Fruit fly (Drosophila melanogaster) whole organism, embryonic: ENCODE data around the gene dah.

ENCODE experiments used
- Abd-B ChIP-seq: fragments of 200-800 bp; sonication (Bioruptor generic); optimal IDR thresholded peaks from 2 replicates; lab custom pipeline; 2018; ENCODE audit warnings: missing biosample characterization, mild to moderate bottlenecking, missing genetic modification characterization, moderate library complexity
- Adf1 ChIP-seq: fragments of 200-800 bp; sonication (Bioruptor generic); IDR thresholded peaks from 2 replicates; pipeline ENCODE4 v1.3.6; 2022; ENCODE audit warnings: missing biosample characterization, missing genetic modification characterization
- CG10462 ChIP-seq: fragments of 200-800 bp; sonication (Bioruptor generic); optimal IDR thresholded peaks from 2 replicates; lab custom pipeline; 2016; ENCODE audit warnings: missing biosample characterization, missing genetic modification characterization
- CG10654 ChIP-seq: fragments of 200-800 bp; sonication (Bioruptor generic); optimal IDR thresholded peaks from 2 replicates; lab custom pipeline; 2016; ENCODE audit warnings: missing biosample characterization, missing genetic modification characterization
- CG11696 ChIP-seq: fragments of 200-800 bp; sonication (Bioruptor generic); IDR thresholded peaks from 2 replicates; pipeline ENCODE4 v1.3.6; 2022; ENCODE audit warnings: missing biosample characterization, missing genetic modification characterization
- CG11723 ChIP-seq: fragments of 200-800 bp; sonication (Bioruptor generic); optimal IDR thresholded peaks from 2 replicates; lab custom pipeline; 2017; ENCODE audit warnings: missing biosample characterization, mild to moderate bottlenecking, missing genetic modification characterization
- CG12299 ChIP-seq: fragments of 200-800 bp; sonication (Bioruptor generic); optimal IDR thresholded peaks from 2 replicates; lab custom pipeline; 2018; ENCODE audit warnings: missing biosample characterization, mild to moderate bottlenecking, missing genetic modification characterization
- CG15696 ChIP-seq: fragments of 200-800 bp; sonication (Bioruptor generic); optimal IDR thresholded peaks from 2 replicates; lab custom pipeline; 2019; ENCODE audit warnings: missing biosample characterization, mild to moderate bottlenecking, missing genetic modification characterization, moderate library complexity
- CG1647 ChIP-seq: fragments of 200-800 bp; sonication (Bioruptor generic); optimal IDR thresholded peaks from 3 replicates; lab custom pipeline; 2016; ENCODE audit warnings: missing biosample characterization, missing genetic modification characterization
- CG1832 ChIP-seq: fragments of 200-800 bp; sonication (Bioruptor generic); optimal IDR thresholded peaks from 2 replicates; lab custom pipeline; 2017; ENCODE audit warnings: missing biosample characterization, mild to moderate bottlenecking, missing genetic modification characterization, inconsistent platforms
- CG18599 ChIP-seq: fragments of 200-800 bp; sonication (Bioruptor generic); optimal IDR thresholded peaks from 3 replicates; lab custom pipeline; 2017; ENCODE audit warnings: missing biosample characterization, missing genetic modification characterization, mild to moderate bottlenecking, moderate library complexity, missing genetic modification reagents
- CG4617 ChIP-seq: fragments of 200-800 bp; sonication (Bioruptor generic); optimal IDR thresholded peaks from 3 replicates; lab custom pipeline; 2016; ENCODE audit warnings: missing biosample characterization, missing genetic modification characterization, borderline replicate concordance
- CG6765 ChIP-seq: fragments of 200-800 bp; sonication (Bioruptor generic); optimal IDR thresholded peaks from 3 replicates; lab custom pipeline; 2017; ENCODE audit warnings: missing biosample characterization, mild to moderate bottlenecking, missing genetic modification characterization
- CG6813 ChIP-seq: fragments of 200-800 bp; sonication (Bioruptor generic); optimal IDR thresholded peaks from 2 replicates; lab custom pipeline; 2017; ENCODE audit warnings: missing biosample characterization, missing genetic modification characterization, mild to moderate bottlenecking, moderate library complexity, missing genetic modification reagents
- CG7372 ChIP-seq: fragments of 200-800 bp; sonication (Bioruptor generic); IDR thresholded peaks from 2 replicates; pipeline ENCODE4 v1.3.6; 2022; ENCODE audit warnings: missing biosample characterization, missing genetic modification characterization
- CG7745 ChIP-seq: fragments of 200-800 bp; sonication (Bioruptor generic); optimal IDR thresholded peaks from 2 replicates; lab custom pipeline; 2018; ENCODE audit warnings: missing biosample characterization, mild to moderate bottlenecking, missing genetic modification characterization, moderate library complexity
- CG8924 ChIP-seq: fragments of 200-800 bp; optimal IDR thresholded peaks from 3 replicates; lab custom pipeline; 2019; ENCODE audit warnings: missing biosample characterization, mild to moderate bottlenecking, missing genetic modification characterization, moderate library complexity
- CG9215 ChIP-seq: fragments of 200-800 bp; sonication (Bioruptor generic); IDR thresholded peaks from 2 replicates; pipeline ENCODE4 v1.3.6; 2022; ENCODE audit warnings: missing biosample characterization, missing genetic modification characterization
- CHES-1-like ChIP-seq: fragments of 200-800 bp; sonication (Bioruptor generic); optimal IDR thresholded peaks from 2 replicates; lab custom pipeline; 2016; ENCODE audit warnings: missing biosample characterization, missing genetic modification characterization
- Camta ChIP-seq: fragments of 200-800 bp; sonication (Bioruptor generic); optimal IDR thresholded peaks from 2 replicates; lab custom pipeline; 2016; ENCODE audit warnings: missing biosample characterization, missing genetic modification characterization
- Ets65A ChIP-seq: fragments of 200-800 bp; sonication (Bioruptor generic); peaks from one replicate; lab custom pipeline; 2016; ENCODE audit warnings: missing biosample characterization, missing genetic modification characterization
- Fer2 ChIP-seq: fragments of 200-800 bp; sonication (Bioruptor generic); optimal IDR thresholded peaks from 2 replicates; lab custom pipeline; 2018; ENCODE audit warnings: missing biosample characterization, mild to moderate bottlenecking, missing genetic modification characterization, moderate library complexity
- Hmr ChIP-seq: fragments of 200-800 bp; sonication (Bioruptor generic); optimal IDR thresholded peaks from 3 replicates; lab custom pipeline; 2017; ENCODE audit warnings: mild to moderate bottlenecking, missing biosample characterization, missing genetic modification reagents, missing genetic modification characterization
- Hr3 ChIP-seq: fragments of 200-800 bp; sonication (Bioruptor generic); optimal IDR thresholded peaks from 3 replicates; lab custom pipeline; 2016; ENCODE audit warnings: missing biosample characterization, missing genetic modification characterization
- Hr78 ChIP-seq, 2 experiments: fragments of 200-800 bp in 1 of 2; fragments of >200 bp in 1 of 2; sonication (Bioruptor generic) in 1 of 2; optimal IDR thresholded peaks; 2 replicates each; lab custom pipeline; 2017 to 2019; ENCODE audit warnings: missing biosample characterization in 2 of 2, missing genetic modification characterization in 2 of 2, mild to moderate bottlenecking in 1 of 2, moderate library complexity in 1 of 2
- Max ChIP-seq: fragments of 200-800 bp; sonication (Bioruptor generic); optimal IDR thresholded peaks from 2 replicates; lab custom pipeline; 2016; ENCODE audit warnings: missing biosample characterization, mild to moderate bottlenecking, missing genetic modification characterization
- Pdp1 ChIP-seq, 2 experiments: fragments of 200-800 bp; sonication (Bioruptor generic); optimal IDR thresholded peaks; 3 replicates each; lab custom pipeline; 2016; ENCODE audit warnings: missing biosample characterization in 2 of 2, missing genetic modification characterization in 2 of 2, mild to moderate bottlenecking in 1 of 2, moderate library complexity in 1 of 2
- Six4 ChIP-seq: fragments of 200-800 bp; sonication (Bioruptor generic); optimal IDR thresholded peaks from 2 replicates; lab custom pipeline; 2016; ENCODE audit warnings: missing biosample characterization, missing genetic modification characterization
- Sox100B ChIP-seq: fragments of 200-800 bp; sonication (Bioruptor generic); optimal IDR thresholded peaks from 3 replicates; lab custom pipeline; 2018; ENCODE audit warnings: missing biosample characterization, mild to moderate bottlenecking, missing genetic modification characterization
- aop ChIP-seq: fragments of 200-800 bp; sonication (Bioruptor generic); IDR thresholded peaks from 2 replicates; pipeline ENCODE4 v1.3.6; 2022; ENCODE audit warnings: missing biosample characterization, missing genetic modification characterization
- bowl ChIP-seq: fragments of 200-800 bp; sonication (Bioruptor generic); IDR thresholded peaks from 2 replicates; pipeline ENCODE4 v1.3.6; 2022; ENCODE audit warnings: missing biosample characterization, missing genetic modification characterization
- btn ChIP-seq: fragments of 200-800 bp; sonication (Bioruptor generic); optimal IDR thresholded peaks from 2 replicates; lab custom pipeline; 2016; ENCODE audit warnings: missing biosample characterization, missing genetic modification characterization
- cg ChIP-seq: fragments of 200-800 bp; sonication (Bioruptor generic); optimal IDR thresholded peaks from 3 replicates; lab custom pipeline; 2019; ENCODE audit warnings: missing biosample characterization, mild to moderate bottlenecking, missing genetic modification characterization, moderate library complexity
- chinmo ChIP-seq: fragments of 200-800 bp; sonication (Bioruptor generic); IDR thresholded peaks from 4 replicates; pipeline ENCODE4 v1.3.6; 2022; ENCODE audit warnings: missing biosample characterization, missing genetic modification characterization; ENCODE audit not compliant: partially characterized antibody
- gcm ChIP-seq: fragments of 200-800 bp; sonication (Bioruptor generic); optimal IDR thresholded peaks from 2 replicates; lab custom pipeline; 2019; ENCODE audit warnings: missing biosample characterization, mild to moderate bottlenecking, missing genetic modification characterization, moderate library complexity
- gro ChIP-seq: fragments of 200-800 bp; sonication (Bioruptor generic); optimal IDR thresholded peaks from 2 replicates; lab custom pipeline; 2016; ENCODE audit warnings: missing biosample characterization, missing genetic modification characterization
- her ChIP-seq: fragments of 200-800 bp; sonication (Bioruptor generic); optimal IDR thresholded peaks from 2 replicates; lab custom pipeline; 2016; ENCODE audit warnings: missing biosample characterization, missing genetic modification characterization
- jigr1 ChIP-seq: fragments of 200-800 bp; sonication (Bioruptor generic); IDR thresholded peaks from 3 replicates; pipeline ENCODE4 v1.3.6; 2022; ENCODE audit warnings: missing biosample characterization, missing genetic modification characterization
- lola ChIP-seq, 3 experiments: fragments of >200 bp in 2 of 3; fragments of 200-800 bp in 1 of 3; sonication (Bioruptor generic) in 1 of 3; optimal IDR thresholded peaks; 2 replicates each; lab custom pipeline; 2017 to 2019; ENCODE audit warnings: missing biosample characterization in 3 of 3, missing genetic modification characterization in 3 of 3, mild to moderate bottlenecking in 1 of 3, moderate library complexity in 1 of 3
- odd ChIP-seq: fragments of 200-800 bp; sonication (Bioruptor generic); optimal IDR thresholded peaks from 2 replicates; lab custom pipeline; 2017; ENCODE audit warnings: missing biosample characterization, mild to moderate bottlenecking, missing genetic modification characterization
- peb ChIP-seq: fragments of 200-800 bp; sonication (Bioruptor generic); IDR thresholded peaks from 2 replicates; pipeline ENCODE4 v1.3.6; 2022; ENCODE audit warnings: missing biosample characterization, missing genetic modification characterization
- pfk ChIP-seq: fragments of 200-800 bp; sonication (Bioruptor generic); optimal IDR thresholded peaks from 2 replicates; lab custom pipeline; 2018; ENCODE audit warnings: missing biosample characterization, mild to moderate bottlenecking, missing genetic modification characterization, moderate library complexity
- row ChIP-seq: fragments of 200-800 bp; sonication (Bioruptor generic); IDR thresholded peaks from 3 replicates; pipeline ENCODE4 v1.3.6; 2022; ENCODE audit warnings: missing biosample characterization, missing genetic modification characterization
- run ChIP-seq: fragments of 200-800 bp; sonication (Bioruptor generic); optimal IDR thresholded peaks from 3 replicates; lab custom pipeline; 2018; ENCODE audit warnings: missing biosample characterization, mild to moderate bottlenecking, missing genetic modification characterization
- slp2 ChIP-seq: fragments of 200-800 bp; sonication (Bioruptor generic); optimal IDR thresholded peaks from 2 replicates; lab custom pipeline; 2016; ENCODE audit warnings: missing biosample characterization, missing genetic modification characterization
- ssp ChIP-seq: fragments of 200-800 bp; sonication (Bioruptor generic); IDR thresholded peaks from 2 replicates; pipeline ENCODE4 v1.3.6; 2022; ENCODE audit warnings: missing biosample characterization, missing genetic modification characterization
- tup ChIP-seq: fragments of 200-800 bp; sonication (Bioruptor generic); optimal IDR thresholded peaks from 2 replicates; lab custom pipeline; 2016; ENCODE audit warnings: missing biosample characterization, mild to moderate bottlenecking, missing genetic modification characterization, moderate library complexity
- tx ChIP-seq: fragments of 200-800 bp; sonication (Bioruptor generic); optimal IDR thresholded peaks from 2 replicates; lab custom pipeline; 2016; ENCODE audit warnings: missing biosample characterization, missing genetic modification characterization
- wdn ChIP-seq: fragments of 200-800 bp; sonication (Bioruptor generic); IDR thresholded peaks from 2 replicates; pipeline ENCODE4 v1.3.6; 2022; ENCODE audit warnings: missing biosample characterization, missing genetic modification characterization
- z ChIP-seq: fragments of 200-800 bp; sonication (Bioruptor generic); IDR thresholded peaks from 3 replicates; pipeline ENCODE4 v1.3.6; 2022; ENCODE audit warnings: missing biosample characterization, missing genetic modification characterization

Gene dah

DNA sequence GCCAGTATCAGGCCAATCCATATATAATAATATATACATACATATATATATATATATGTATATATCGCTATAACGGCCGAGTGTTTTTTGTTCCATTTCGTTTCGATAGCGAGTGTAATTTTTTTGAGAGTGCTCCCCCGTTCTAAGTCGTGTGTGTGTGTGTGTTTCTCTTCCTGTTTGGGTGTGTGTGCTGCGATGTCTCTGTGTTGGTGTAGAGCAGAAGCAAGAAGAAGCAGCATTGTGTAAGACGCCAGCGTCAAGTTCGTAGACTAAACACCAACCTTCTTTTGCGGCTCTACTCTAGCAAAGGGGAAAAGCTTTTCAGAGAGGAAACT lies 30.2 kb upstream of the dah start:
- TF ChIP-seq wdn (GFP tag; lab: Robert Waterston, UW) (no peak), pfk (GFP tag; lab: Kevin White, UChicago) (peak; percentile 84), CG8924 (tag; lab: Kevin White, UChicago) (no peak), z (GFP tag; lab: Robert Waterston, UW) (peak; percentile 87), Abd-B (GFP tag; lab: Kevin White, UChicago) (no peak), Pdp1 (GFP tag; optimal IDR thresholded peaks at IDR 0.05; lab: Kevin White, UChicago) (peak in 1 of 2 experiments; percentile 94), slp2 (no peak), btn (GFP tag; lab: Kevin White, UChicago) (no peak), Camta (GFP tag; lab: Kevin White, UChicago) (no peak), CG1832 (GFP tag; lab: Kevin White, UChicago) (no peak), peb (GFP tag; lab: Robert Waterston, UW) (no peak), CG11723 (GFP tag; lab: Kevin White, UChicago) (no peak), odd (GFP tag; lab: Kevin White, UChicago) (no peak), CG11696 (no peak), lola (GFP tag; optimal IDR thresholded peaks at IDR 0.05; lab: Kevin White, UChicago) (peak in 1 of 3 experiments; percentile 61), run (no peak), chinmo (GFP tag; lab: Robert Waterston, UW) (0 out of 4 replicates have a peak, but pooled peaks have one; percentile 7), Adf1 (GFP tag; lab: Robert Waterston, UW) (peak; percentile 82), Ets65A (GFP tag; lab: Kevin White, UChicago) (no peak), cg (GFP tag; lab: Kevin White, UChicago) (peak; percentile 86), aop (GFP tag; lab: Robert Waterston, UW) (no peak), Six4 (GFP tag; lab: Kevin White, UChicago) (no peak), CG1647 (GFP tag; lab: Kevin White, UChicago) (no peak), ssp (no peak), CHES-1-like (no peak), Hr78 (GFP tag; optimal IDR thresholded peaks at IDR 0.05; lab: Kevin White, UChicago) (no peak), CG7372 (GFP tag; lab: Robert Waterston, UW) (no peak), tx (GFP tag; lab: Kevin White, UChicago) (no peak), Hr3 (no peak)

dm6 chrX:15298298-15299069 lies 29.7 kb upstream of the dah start:
- TF ChIP-seq CG9215 (peak; percentile 98), CG6765 (peak; percentile 96), Hmr (peak; percentile 99), tup (peak; percentile 82), Adf1 (GFP tag; lab: Robert Waterston, UW) (peak; percentile 95), CG10462 (GFP tag; lab: Kevin White, UChicago) (peak; percentile 93), Max (GFP tag; lab: Kevin White, UChicago) (peak; percentile 95), CG18599 (peak; percentile 98), gro (peak; percentile 12), CG15696 (peak; percentile 82), CG6813 (GFP tag; lab: Kevin White, UChicago) (peak; percentile 96), row (peak; percentile 99), CG10654 (peak; percentile 96), CG4617 (peak; percentile 89), CG7745 (tag; lab: Kevin White, UChicago) (no peak), CG12299 (tag; lab: Kevin White, UChicago) (peak; percentile 94), jigr1 (peak; percentile 97), Sox100B (GFP tag; lab: Kevin White, UChicago) (peak; percentile 99), gcm (GFP tag; lab: Kevin White, UChicago) (peak; percentile 96), Fer2 (peak; percentile 96), her (peak; percentile 62), bowl (GFP tag; lab: Robert Waterston, UW) (peak; percentile 85)
